Worm (Caenorhabditis elegans) whole organism, mixed stage, embryonic: Measurements from ENCODE around the gene ncx-2.

ENCODE experiments used
- bed-3 ChIP-seq: fragments of 200-800 bp; sonication (Bioruptor generic); optimal IDR thresholded peaks from 3 replicates; lab custom pipeline; 2018; ENCODE audit warnings: mild to moderate bottlenecking, missing genetic modification characterization, moderate library complexity, missing compliant biosample characterization
- blmp-1 ChIP-seq: fragments of 150-350 bp; optimal IDR thresholded peaks from 2 replicates; lab custom pipeline; 2014; ENCODE audit warnings: missing biosample characterization, missing genetic modification characterization
- ceh-43 ChIP-seq: fragments of 200-800 bp; sonication (Bioruptor generic); optimal IDR thresholded peaks from 2 replicates; lab custom pipeline; 2018; ENCODE audit warnings: mild to moderate bottlenecking, missing genetic modification characterization, moderate library complexity, missing compliant biosample characterization
- ceh-83 ChIP-seq: fragments of 200-800 bp; sonication (Bioruptor generic); optimal IDR thresholded peaks from 2 replicates; lab custom pipeline; 2018; ENCODE audit warnings: mild to moderate bottlenecking, missing genetic modification characterization, missing compliant biosample characterization
- ces-1 ChIP-seq: fragments of 150-350 bp; optimal IDR thresholded peaks from 2 replicates; lab custom pipeline; 2014; ENCODE audit warnings: missing biosample characterization, missing genetic modification reagents, missing genetic modification characterization
- cnd-1 ChIP-seq: fragments of 200-800 bp; sonication (Bioruptor generic); optimal IDR thresholded peaks from 2 replicates; lab custom pipeline; 2018; ENCODE audit warnings: mild to moderate bottlenecking, missing genetic modification characterization, missing compliant biosample characterization
- drap-1 ChIP-seq: fragments of 200-800 bp; sonication (Bioruptor generic); optimal IDR thresholded peaks from 3 replicates; lab custom pipeline; 2018; ENCODE audit warnings: mild to moderate bottlenecking, missing genetic modification characterization, missing compliant biosample characterization
- elt-1 ChIP-seq: sonication (generic microtip); optimal IDR thresholded peaks from 2 replicates; lab custom pipeline; 2017; ENCODE audit warnings: missing genetic modification characterization, mild to moderate bottlenecking, missing compliant biosample characterization, antibody characterized with exemption, moderate library complexity, borderline replicate concordance; ENCODE audit not compliant: insufficient read depth
- elt-3 ChIP-seq: fragments of 150-350 bp; optimal IDR thresholded peaks from 2 replicates; lab custom pipeline; 2014; ENCODE audit warnings: missing biosample characterization, missing genetic modification characterization
- flh-1 ChIP-seq: fragments of 200-800 bp; sonication (Bioruptor generic); optimal IDR thresholded peaks from 2 replicates; lab custom pipeline; 2018; ENCODE audit warnings: mild to moderate bottlenecking, missing genetic modification characterization, moderate library complexity, missing compliant biosample characterization
- ham-2 ChIP-seq: fragments of 200-800 bp; sonication (Bioruptor generic); optimal IDR thresholded peaks from 2 replicates; lab custom pipeline; 2018; ENCODE audit warnings: mild to moderate bottlenecking, missing genetic modification characterization, missing compliant biosample characterization
- hlh-1 ChIP-seq: fragments of 150-350 bp; optimal IDR thresholded peaks from 2 replicates; lab custom pipeline; 2014; ENCODE audit warnings: missing biosample characterization, missing genetic modification reagents, missing genetic modification characterization
- lin-32 ChIP-seq: fragments of 200-800 bp; sonication (Bioruptor generic); optimal IDR thresholded peaks from 2 replicates; lab custom pipeline; 2018; ENCODE audit warnings: mild to moderate bottlenecking, missing genetic modification characterization, missing compliant biosample characterization
- lsy-2 ChIP-seq: fragments of 150-350 bp; optimal IDR thresholded peaks from 2 replicates; lab custom pipeline; 2014; ENCODE audit warnings: missing biosample characterization, missing genetic modification characterization
- mab-5 ChIP-seq: fragments of 150-350 bp; optimal IDR thresholded peaks from 2 replicates; lab custom pipeline; 2014; ENCODE audit warnings: missing biosample characterization, missing genetic modification characterization
- mep-1 ChIP-seq: fragments of 150-350 bp; optimal IDR thresholded peaks from 2 replicates; lab custom pipeline; 2017; ENCODE audit warnings: missing biosample characterization, missing genetic modification reagents, missing genetic modification characterization, inconsistent platforms
- mls-2 ChIP-seq: sonication (generic microtip); optimal IDR thresholded peaks from 2 replicates; lab custom pipeline; 2016; ENCODE audit warnings: mild to moderate bottlenecking, missing genetic modification characterization, moderate library complexity, missing compliant biosample characterization
- nhr-237 ChIP-seq: fragments of 150-350 bp; optimal IDR thresholded peaks from 2 replicates; lab custom pipeline; 2014; ENCODE audit warnings: missing biosample characterization, missing genetic modification characterization
- nhr-28 ChIP-seq: fragments of 150-350 bp; optimal IDR thresholded peaks from 2 replicates; lab custom pipeline; 2014; ENCODE audit warnings: missing biosample characterization, missing genetic modification characterization
- nhr-76 ChIP-seq: sonication (generic microtip); optimal IDR thresholded peaks from 2 replicates; lab custom pipeline; 2017; ENCODE audit warnings: missing biosample characterization, missing genetic modification characterization
- pha-4 ChIP-seq: fragments of 150-350 bp; optimal IDR thresholded peaks from 2 replicates; lab custom pipeline; 2018; ENCODE audit warnings: missing biosample characterization, missing genetic modification reagents, missing genetic modification characterization
- sem-2 ChIP-seq: fragments of 200-800 bp; sonication (Bioruptor generic); optimal IDR thresholded peaks from 2 replicates; lab custom pipeline; 2018; ENCODE audit warnings: mild to moderate bottlenecking, missing genetic modification characterization, missing compliant biosample characterization
- snpc-4 ChIP-seq: fragments of 150-350 bp; optimal IDR thresholded peaks from 2 replicates; lab custom pipeline; 2014; ENCODE audit warnings: missing biosample characterization, missing genetic modification characterization
- tbx-8 ChIP-seq: fragments of 200-800 bp; sonication (Bioruptor generic); optimal IDR thresholded peaks from 2 replicates; lab custom pipeline; 2018; ENCODE audit warnings: mild to moderate bottlenecking, missing genetic modification characterization, moderate library complexity, missing compliant biosample characterization
- unc-120 ChIP-seq: sonication (generic microtip); optimal IDR thresholded peaks from 2 replicates; lab custom pipeline; 2017; ENCODE audit warnings: missing genetic modification characterization, missing compliant biosample characterization; ENCODE audit not compliant: poor library complexity, severe bottlenecking
- unc-62 ChIP-seq: fragments of 150-350 bp; optimal IDR thresholded peaks from 2 replicates; lab custom pipeline; 2014; ENCODE audit warnings: missing biosample characterization, missing genetic modification reagents, missing genetic modification characterization
- zip-8 ChIP-seq: fragments of 150-350 bp; optimal IDR thresholded peaks from 2 replicates; lab custom pipeline; 2014; ENCODE audit warnings: missing biosample characterization, missing genetic modification characterization
- ztf-11 ChIP-seq: fragments of 150-350 bp; optimal IDR thresholded peaks from 2 replicates; lab custom pipeline; 2014; ENCODE audit warnings: missing biosample characterization, missing genetic modification characterization

ncx-2 gene

ce11 chrV:5312453-5312852 lies 9.0 kb downstream of the ncx-2 start, which contains the start of gene C10G8.3:
TSS of gene C10G8.3 (plus strand) at chrV:5312753.
- TF ChIP-seq sem-2 (GFP tag; lab: Kevin White, UChicago) (no peak), nhr-76 (no peak), unc-62 (GFP tag; lab: Kevin White, UChicago) (no peak), zip-8 (tag; lab: Kevin White, UChicago) (no peak)

DNA sequence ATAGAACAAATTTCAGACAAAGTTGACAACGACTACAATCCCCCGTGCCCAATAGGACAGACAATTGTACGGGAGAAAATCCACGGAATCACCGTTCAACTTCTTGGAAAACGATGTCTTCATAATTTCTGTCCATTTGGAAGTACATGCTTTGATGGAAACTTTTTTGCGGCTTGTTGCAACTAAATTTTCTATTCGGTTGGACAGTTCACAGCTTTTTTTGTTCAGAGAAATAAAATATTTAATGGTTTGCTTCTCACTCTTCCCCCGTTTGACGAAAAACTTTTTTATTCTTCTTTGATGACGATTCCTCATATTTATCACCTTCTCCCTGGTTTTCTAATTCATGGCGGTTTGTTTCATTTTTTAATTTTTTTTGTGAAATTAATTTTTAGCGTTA lies 10.6 kb downstream of the ncx-2 start, which contains the start of gene C10G8.2:
Gene C10G8.2, plus strand, starts transcription at position 301 of the 400 bp plus-strand sequence.
- TF ChIP-seq ces-1 (GFP tag; lab: Kevin White, UChicago): no peak
- no peak for TF ChIP-seq mab-5
- no peak for TF ChIP-seq mep-1 (tag; lab: Kevin White, UChicago)

ce11 chrV:5318349-5318748 lies 14.9 kb downstream of the ncx-2 start:
- no peak for TF ChIP-seq ztf-11 (tag; lab: Kevin White, UChicago)
- no peak for TF ChIP-seq bed-3 (GFP tag; lab: Kevin White, UChicago)
- no peak for TF ChIP-seq lin-32
- TF ChIP-seq drap-1: no peak
- TF ChIP-seq unc-120 (tag; lab: Kevin White, UChicago): no peak
- peak; percentile 80 for TF ChIP-seq unc-62 (GFP tag; lab: Kevin White, UChicago)
- TF ChIP-seq hlh-1: peak; percentile 41

DNA sequence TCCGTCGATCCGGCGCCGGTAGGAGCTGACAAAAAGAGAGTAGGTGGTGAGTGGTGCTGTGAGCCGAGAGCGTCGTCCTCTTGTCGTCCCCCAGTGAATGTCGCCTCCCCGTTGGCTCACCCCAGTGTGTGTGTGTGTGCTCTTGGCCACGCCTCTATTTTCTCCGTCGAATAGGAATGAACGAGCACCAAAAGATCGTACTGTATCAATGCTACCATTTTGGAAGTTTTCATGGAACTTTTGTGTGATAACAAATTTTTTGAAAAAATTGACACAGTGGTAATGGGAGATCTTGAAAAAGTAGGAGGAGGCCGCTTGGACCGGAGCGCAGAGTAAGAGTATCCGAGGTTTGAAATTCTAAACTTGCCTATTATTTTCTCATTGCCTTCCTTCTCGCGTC lies 16.0 kb downstream of the ncx-2 start, which contains the start of gene ceh-34:
Gene ceh-34, minus strand, starts transcription at position 101 of the 400 bp plus-strand sequence.
- TF ChIP-seq ceh-83 (GFP tag; lab: Kevin White, UChicago) (no peak), snpc-4 (tag; lab: Kevin White, UChicago) (no peak), nhr-28 (tag; lab: Kevin White, UChicago) (no peak), drap-1 (no peak), mls-2 (tag; lab: Kevin White, UChicago) (no peak), ces-1 (GFP tag; lab: Kevin White, UChicago) (no peak), unc-62 (GFP tag; lab: Kevin White, UChicago) (no peak), blmp-1 (tag; lab: Kevin White, UChicago) (no peak), elt-1 (no peak), ham-2 (no peak), flh-1 (GFP tag; lab: Kevin White, UChicago) (no peak), lsy-2 (tag; lab: Kevin White, UChicago) (no peak), cnd-1 (tag; lab: Kevin White, UChicago) (no peak), tbx-8 (GFP tag; lab: Kevin White, UChicago) (no peak), pha-4 (tag; lab: Kevin White, UChicago) (no peak), hlh-1 (no peak), nhr-76 (no peak), ceh-43 (GFP tag; lab: Kevin White, UChicago) (no peak), elt-3 (tag; lab: Kevin White, UChicago) (no peak)

- no peak for TF ChIP-seq hlh-1
- no peak for TF ChIP-seq drap-1
- no peak for TF ChIP-seq nhr-28 (tag; lab: Kevin White, UChicago)
Observed at ce11 chrV:5322815-5323214, 19.3 kb downstream of the ncx-2 start.

ce11 chrV:5324566-5324965 lies 21.1 kb downstream of the ncx-2 start, which contains the start of gene ceh-33:
TSS of gene ceh-33 (minus strand) at chrV:5324666.
- peak; percentile 32 for TF ChIP-seq zip-8 (tag; lab: Kevin White, UChicago)
- TF ChIP-seq unc-62 (GFP tag; lab: Kevin White, UChicago): no peak

DNA sequence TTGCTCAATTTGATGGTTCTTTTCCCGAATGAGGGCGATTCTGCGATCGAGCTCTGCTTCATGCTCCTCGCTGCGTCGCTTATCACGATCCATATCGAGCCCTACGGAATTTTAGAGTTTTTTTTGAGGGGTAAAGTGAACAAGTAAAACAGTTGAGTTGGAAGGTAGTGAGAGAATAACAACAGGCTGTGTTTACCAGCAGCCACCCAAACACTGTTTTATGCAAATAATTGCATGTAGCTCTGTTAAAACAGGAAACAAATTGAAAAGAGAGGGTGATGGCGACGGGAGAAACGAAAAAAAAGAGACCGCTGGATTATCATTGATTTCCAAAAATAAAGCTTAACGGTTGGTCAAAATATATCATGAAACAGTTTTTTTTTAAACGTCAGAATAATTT lies 24.8 kb downstream of the ncx-2 start, which contains the start of gene C10G8.8:
Gene C10G8.8, minus strand, starts transcription at position 101 of the 400 bp plus-strand sequence.
- TF ChIP-seq lsy-2 (tag; lab: Kevin White, UChicago) (no peak), ces-1 (GFP tag; lab: Kevin White, UChicago) (no peak), sem-2 (GFP tag; lab: Kevin White, UChicago) (no peak), nhr-237 (tag; lab: Kevin White, UChicago) (no peak), mls-2 (tag; lab: Kevin White, UChicago) (no peak)
